Worm (Caenorhabditis elegans) whole organism, late embryonic: ENCODE results near the gene C44C10.7.
"Not testable (repeated sequence)": the region's sequence is repeated elsewhere in the genome, so short reads cannot be mapped to it uniquely, and the experiment has no call there.

Source experiments
- ama-1 ChIP-seq: fragments of 150-350 bp; optimal IDR thresholded peaks from 2 replicates; lab custom pipeline; 2014
- ceh-48 ChIP-seq: sonication (generic microtip); optimal IDR thresholded peaks from 2 replicates; lab custom pipeline; 2016; ENCODE audit warnings: missing genetic modification characterization, inconsistent platforms, missing compliant biosample characterization
- ceh-9 ChIP-seq: sonication (generic microtip); optimal IDR thresholded peaks from 2 replicates; lab custom pipeline; 2016; ENCODE audit warnings: mild to moderate bottlenecking, missing genetic modification characterization, inconsistent platforms, missing compliant biosample characterization
- elt-2 ChIP-seq: sonication (generic microtip); optimal IDR thresholded peaks from 2 replicates; lab custom pipeline; 2016; ENCODE audit warnings: missing genetic modification reagents, missing genetic modification characterization, missing compliant biosample characterization
- madf-2 ChIP-seq: sonication (generic microtip); optimal IDR thresholded peaks from 2 replicates; lab custom pipeline; 2017; ENCODE audit warnings: missing genetic modification characterization, missing compliant biosample characterization
- syd-9 ChIP-seq: sonication (generic microtip); optimal IDR thresholded peaks from 2 replicates; lab custom pipeline; 2016; ENCODE audit warnings: mild to moderate bottlenecking, missing genetic modification characterization, moderate library complexity, missing compliant biosample characterization
- unc-42 ChIP-seq: sonication (generic microtip); optimal IDR thresholded peaks from 2 replicates; lab custom pipeline; 2016; ENCODE audit warnings: missing genotype, missing genetic modification characterization, missing compliant biosample characterization
- zip-5 ChIP-seq: sonication (generic microtip); optimal IDR thresholded peaks from 2 replicates; lab custom pipeline; 2016; ENCODE audit warnings: missing genetic modification characterization, missing compliant biosample characterization

- TF ChIP-seq ceh-9 (tag; lab: Kevin White, UChicago); ama-1 (lab: Kevin White, UChicago); zip-5 (tag; lab: Kevin White, UChicago); madf-2 (tag; lab: Kevin White, UChicago); ceh-48 (tag; lab: Kevin White, UChicago); syd-9 (tag; lab: Kevin White, UChicago): not testable (repeated sequence)
- TF ChIP-seq elt-2 (peak; percentile 48), unc-42 (tag; lab: Kevin White, UChicago) (peak; percentile 77)
These were observed 44.3 kb downstream of the C44C10.7 start, which contains the start of gene sto-4 for ce11 chrX:11643767-11644235.
